Fruit fly (Drosophila melanogaster): Measurements from ENCODE around the gene RpS10a.

The RpS10a gene

dm6 chr3R:27636010-27636584 lies 16.5 kb upstream of the RpS10a start, which contains the start of the genes CG5611 and Mtl (continued):
- TF ChIP-seq CG43689 (GFP tag; IDR thresholded peaks at IDR 0.05), result peak; percentile 100
- peak; percentile 99 for TF ChIP-seq lilli (GFP tag; optimal IDR thresholded peaks at IDR 0.05)
- peak; percentile 100 for TF ChIP-seq CG12769 (tag; optimal IDR thresholded peaks at IDR 0.05)
- peak; percentile 88 for TF ChIP-seq eyg (GFP tag; optimal IDR thresholded peaks at IDR 0.05)
- peak; percentile 100 for TF ChIP-seq bcd (GFP tag; optimal IDR thresholded peaks at IDR 0.05)
- 0 out of 2 replicates have a peak, but pooled peaks have one; percentile 32 for TF ChIP-seq CG42726 (GFP tag; IDR thresholded peaks at IDR 0.05; ENCODE audit: partially characterized antibody)
- TF ChIP-seq H15 (GFP tag; IDR thresholded peaks at IDR 0.05), result peak; percentile 100
- peak; percentile 100 for TF ChIP-seq peb (GFP tag; IDR thresholded peaks at IDR 0.05)
- peak; percentile 98 for TF ChIP-seq Dip3 (GFP tag; optimal IDR thresholded peaks at IDR 0.05)
- peak; percentile 97 for TF ChIP-seq scrt (GFP tag; optimal IDR thresholded peaks at IDR 0.05)
- no peak for TF ChIP-seq sna (GFP tag; IDR thresholded peaks at IDR 0.05; ENCODE audit: partially characterized antibody)
- TF ChIP-seq amos (GFP tag; IDR thresholded peaks at IDR 0.05; ENCODE audit: partially characterized antibody), result peak; percentile 37; the same call in 1 of the 2 replicates
- peak; percentile 83 for TF ChIP-seq Dip2 (GFP tag; IDR thresholded peaks at IDR 0.05)
- TF ChIP-seq zf30C (GFP tag; optimal IDR thresholded peaks at IDR 0.05), result peak; percentile 56
- peak; percentile 100 for TF ChIP-seq dmrt11E (tag; optimal IDR thresholded peaks at IDR 0.05)
- peak; percentile 98 for TF ChIP-seq aop (GFP tag; IDR thresholded peaks at IDR 0.05)
- TF ChIP-seq CG5245 (GFP tag; optimal IDR thresholded peaks at IDR 0.05), result peak; percentile 99
- peak; percentile 99 for TF ChIP-seq CG3407 (GFP tag; optimal IDR thresholded peaks at IDR 0.05)
- peak; percentile 98 to 100 for TF ChIP-seq Hr51 (GFP tag; optimal IDR thresholded peaks at IDR 0.05)
- TF ChIP-seq CG11456 (GFP tag; IDR thresholded peaks at IDR 0.05), result peak; percentile 100
- peak in 1 of 3 experiments; percentile 96 for TF ChIP-seq Stat92E (GFP tag; optimal IDR thresholded peaks at IDR 0.05)
- TF ChIP-seq CG11696 (GFP tag; IDR thresholded peaks at IDR 0.05), result peak; percentile 98
- TF ChIP-seq hbn (GFP tag; IDR thresholded peaks at IDR 0.05; ENCODE audit: partially characterized antibody), result peak; percentile 35; the same call in 1 of the 2 replicates
- peak; percentile 99 for TF ChIP-seq run (tag; optimal IDR thresholded peaks at IDR 0.05)
- peak; percentile 100 for TF ChIP-seq row (GFP tag; IDR thresholded peaks at IDR 0.05)
- TF ChIP-seq HLHmδ (GFP tag; optimal IDR thresholded peaks at IDR 0.05), result peak; percentile 26
- TF ChIP-seq wdn (GFP tag; IDR thresholded peaks at IDR 0.05), result peak; percentile 100
- TF ChIP-seq dysf (GFP tag; IDR thresholded peaks at IDR 0.05), result peak; percentile 100
- TF ChIP-seq CG7786 (GFP tag; optimal IDR thresholded peaks at IDR 0.05), result peak; percentile 97
- TF ChIP-seq odd (GFP tag; optimal IDR thresholded peaks at IDR 0.05), result peak; percentile 99
- TF ChIP-seq so (GFP tag; IDR thresholded peaks at IDR 0.05), result peak; percentile 100
- TF ChIP-seq hb (GFP tag; IDR thresholded peaks at IDR 0.05; ENCODE audit: partially characterized antibody), result no peak
- TF ChIP-seq CG32767 (GFP tag; IDR thresholded peaks at IDR 0.05), result peak; percentile 100
- TF ChIP-seq Dad (GFP tag; optimal IDR thresholded peaks at IDR 0.05), result peak; percentile 97
- peak; percentile 99 for TF ChIP-seq CG10147 (GFP tag; optimal IDR thresholded peaks at IDR 0.05)
- peak; percentile 99 for TF ChIP-seq CG12299 (tag; optimal IDR thresholded peaks at IDR 0.05)
- peak; percentile 93 for TF ChIP-seq grn (GFP tag; optimal IDR thresholded peaks at IDR 0.05)
- TF ChIP-seq CG9932 (GFP tag; IDR thresholded peaks at IDR 0.05), result peak; percentile 100
- TF ChIP-seq CG4360 (GFP tag; IDR thresholded peaks at IDR 0.05), result peak; percentile 94
- TF ChIP-seq Opbp (GFP tag; IDR thresholded peaks at IDR 0.05; ENCODE audit: partially characterized antibody), result 0 out of 3 replicates have a peak, but pooled peaks have one; percentile 31
- peak; percentile 99 for TF ChIP-seq CG17385 (GFP tag; optimal IDR thresholded peaks at IDR 0.05)
- peak; percentile 97 for TF ChIP-seq gro (GFP tag; optimal IDR thresholded peaks at IDR 0.05)
- peak; percentile 100 for TF ChIP-seq CG18262 (tag; optimal IDR thresholded peaks at IDR 0.05)
- TF ChIP-seq Hand (GFP tag; optimal IDR thresholded peaks at IDR 0.05), result peak; percentile 97
- TF ChIP-seq CG15514 (GFP tag; optimal IDR thresholded peaks at IDR 0.05), result peak; percentile 95
- TF ChIP-seq CG3065 (GFP tag; optimal IDR thresholded peaks at IDR 0.05), result peak; percentile 99
- TF ChIP-seq CG9437 (GFP tag; optimal IDR thresholded peaks at IDR 0.05), result peak; percentile 96
- peak; percentile 93 for TF ChIP-seq CG15073 (GFP tag; optimal IDR thresholded peaks at IDR 0.05)
- peak; percentile 99 for TF ChIP-seq CG10543 (GFP tag; optimal IDR thresholded peaks at IDR 0.05)
